Worm (Caenorhabditis elegans): ENCODE data around the gene gbh-2.

gbh-2 gene

ce11 chrII:8485603-8486002 is at the start of gene gbh-2:
TSS of gene gbh-2 (plus strand) at chrII:8485879.
- TF ChIP-seq tbx-11 (GFP tag; IDR thresholded peaks at IDR 0.05) (no peak), pes-1 (GFP tag; IDR thresholded peaks at IDR 0.05) (no peak), scrt-1 (GFP tag; IDR thresholded peaks at IDR 0.05) (no peak), F13C5.2 (tag; optimal IDR thresholded peaks at IDR 0.05) (no peak), ceh-36 (tag; optimal IDR thresholded peaks at IDR 0.05) (no peak), hnd-1 (tag; optimal IDR thresholded peaks at IDR 0.05) (no peak), ama-1 (optimal IDR thresholded peaks at IDR 0.05) (no peak), tra-4 (tag; optimal IDR thresholded peaks at IDR 0.05) (no peak), B0310.2 (tag; optimal IDR thresholded peaks at IDR 0.05) (no peak), tbx-37 (GFP tag; conservative IDR thresholded peaks at IDR 0.05) (no peak), hmbx-1 (tag; optimal IDR thresholded peaks at IDR 0.05) (no peak), ets-7 (tag; optimal IDR thresholded peaks at IDR 0.05) (no peak), sea-1 (GFP tag; conservative IDR thresholded peaks at IDR 0.05) (no peak), aly-1 (tag; optimal IDR thresholded peaks at IDR 0.05) (no peak), ceh-13 (GFP tag; optimal IDR thresholded peaks at IDR 0.05) (no peak), hmg-4 (GFP tag; optimal IDR thresholded peaks at IDR 0.05) (no peak), flt-1 (GFP tag; IDR thresholded peaks at IDR 0.05) (no peak)

- TF ChIP-seq hmbx-1 (tag; optimal IDR thresholded peaks at IDR 0.05): no peak
- TF ChIP-seq tra-4 (tag; optimal IDR thresholded peaks at IDR 0.05): no peak
- no peak for TF ChIP-seq F13C5.2 (tag; optimal IDR thresholded peaks at IDR 0.05)
These were observed 48.6 kb upstream of the gbh-2 start, which contains the start of gene acp-3 for ce11 chrII:8437035-8437434. TSS of gene acp-3 (minus strand) at chrII:8437135.

- no peak for TF ChIP-seq hnd-1 (tag; optimal IDR thresholded peaks at IDR 0.05)
- no peak for TF ChIP-seq sea-1 (GFP tag; conservative IDR thresholded peaks at IDR 0.05)
- no peak for TF ChIP-seq ceh-36 (tag; optimal IDR thresholded peaks at IDR 0.05)
- no peak for TF ChIP-seq ets-7 (tag; optimal IDR thresholded peaks at IDR 0.05)
- TF ChIP-seq scrt-1 (GFP tag; IDR thresholded peaks at IDR 0.05): no peak
- no peak for TF ChIP-seq B0310.2 (tag; optimal IDR thresholded peaks at IDR 0.05)
- no peak for TF ChIP-seq hmg-4 (GFP tag; optimal IDR thresholded peaks at IDR 0.05)
- no peak for TF ChIP-seq tra-4 (tag; optimal IDR thresholded peaks at IDR 0.05)
- no peak for TF ChIP-seq tbx-37 (GFP tag; conservative IDR thresholded peaks at IDR 0.05)
- TF ChIP-seq aly-1 (tag; optimal IDR thresholded peaks at IDR 0.05): no peak
- TF ChIP-seq flt-1 (GFP tag; IDR thresholded peaks at IDR 0.05): no peak
- TF ChIP-seq tbx-11 (GFP tag; IDR thresholded peaks at IDR 0.05): no peak
- TF ChIP-seq hmbx-1 (tag; optimal IDR thresholded peaks at IDR 0.05): no peak
- no peak for TF ChIP-seq pes-1 (GFP tag; IDR thresholded peaks at IDR 0.05)
- TF ChIP-seq F13C5.2 (tag; optimal IDR thresholded peaks at IDR 0.05): no peak
These were observed 46.8 kb upstream of the gbh-2 start, which contains the start of gene lips-10 for ce11 chrII:8438791-8439287. TSS of gene lips-10 (plus strand) at chrII:8439168.

ce11 chrII:8440097-8440496 is 45.6 kb upstream of the gbh-2 start:
- TF ChIP-seq flt-1 (GFP tag; IDR thresholded peaks at IDR 0.05): no peak
- TF ChIP-seq ceh-13 (GFP tag; optimal IDR thresholded peaks at IDR 0.05): no peak
- TF ChIP-seq tra-4 (tag; optimal IDR thresholded peaks at IDR 0.05): no peak
- no peak for TF ChIP-seq tbx-37 (GFP tag; conservative IDR thresholded peaks at IDR 0.05)
- no peak for TF ChIP-seq scrt-1 (GFP tag; IDR thresholded peaks at IDR 0.05)
- no peak for TF ChIP-seq tbx-11 (GFP tag; IDR thresholded peaks at IDR 0.05)
- no peak for TF ChIP-seq ama-1 (optimal IDR thresholded peaks at IDR 0.05)
- no peak for TF ChIP-seq F13C5.2 (tag; optimal IDR thresholded peaks at IDR 0.05)
- TF ChIP-seq pes-1 (GFP tag; IDR thresholded peaks at IDR 0.05): no peak
- TF ChIP-seq hmbx-1 (tag; optimal IDR thresholded peaks at IDR 0.05): no peak
- no peak for TF ChIP-seq ets-7 (tag; optimal IDR thresholded peaks at IDR 0.05)
- TF ChIP-seq ceh-36 (tag; optimal IDR thresholded peaks at IDR 0.05): no peak
- TF ChIP-seq hmg-4 (GFP tag; optimal IDR thresholded peaks at IDR 0.05): no peak
- TF ChIP-seq B0310.2 (tag; optimal IDR thresholded peaks at IDR 0.05): no peak

ce11 chrII:8440792-8441191 is 44.9 kb upstream of the gbh-2 start:
- TF ChIP-seq tbx-37 (GFP tag; conservative IDR thresholded peaks at IDR 0.05) (no peak), ceh-13 (GFP tag; optimal IDR thresholded peaks at IDR 0.05) (no peak), ets-7 (tag; optimal IDR thresholded peaks at IDR 0.05) (no peak), ama-1 (optimal IDR thresholded peaks at IDR 0.05) (no peak), F13C5.2 (tag; optimal IDR thresholded peaks at IDR 0.05) (no peak), hmbx-1 (tag; optimal IDR thresholded peaks at IDR 0.05) (no peak)

- TF ChIP-seq aly-1 (tag; optimal IDR thresholded peaks at IDR 0.05) (no peak), ets-7 (tag; optimal IDR thresholded peaks at IDR 0.05) (no peak), sea-1 (GFP tag; conservative IDR thresholded peaks at IDR 0.05) (no peak), scrt-1 (GFP tag; IDR thresholded peaks at IDR 0.05) (no peak), hnd-1 (tag; optimal IDR thresholded peaks at IDR 0.05) (no peak), flt-1 (GFP tag; IDR thresholded peaks at IDR 0.05) (no peak), ceh-13 (GFP tag; optimal IDR thresholded peaks at IDR 0.05) (no peak), tbx-37 (GFP tag; conservative IDR thresholded peaks at IDR 0.05) (no peak), ama-1 (optimal IDR thresholded peaks at IDR 0.05) (no peak), ceh-36 (tag; optimal IDR thresholded peaks at IDR 0.05) (no peak), tra-4 (tag; optimal IDR thresholded peaks at IDR 0.05) (no peak), pes-1 (GFP tag; IDR thresholded peaks at IDR 0.05) (no peak), F13C5.2 (tag; optimal IDR thresholded peaks at IDR 0.05) (no peak)
These were observed 44.2 kb upstream of the gbh-2 start for ce11 chrII:8441519-8441918.

- no peak for TF ChIP-seq ceh-13 (GFP tag; optimal IDR thresholded peaks at IDR 0.05)
- peak; percentile 59 for TF ChIP-seq F13C5.2 (tag; optimal IDR thresholded peaks at IDR 0.05)
- TF ChIP-seq sea-1 (GFP tag; conservative IDR thresholded peaks at IDR 0.05): no peak
- no peak for TF ChIP-seq tra-4 (tag; optimal IDR thresholded peaks at IDR 0.05)
- TF ChIP-seq scrt-1 (GFP tag; IDR thresholded peaks at IDR 0.05): no peak
- TF ChIP-seq ama-1 (optimal IDR thresholded peaks at IDR 0.05): no peak
- peak; percentile 19; the same call in 1 of the 2 replicates for TF ChIP-seq tbx-11 (GFP tag; IDR thresholded peaks at IDR 0.05)
- TF ChIP-seq hnd-1 (tag; optimal IDR thresholded peaks at IDR 0.05): no peak
- TF ChIP-seq B0310.2 (tag; optimal IDR thresholded peaks at IDR 0.05): no peak
- TF ChIP-seq tbx-37 (GFP tag; conservative IDR thresholded peaks at IDR 0.05): no peak
- peak; percentile 39 for TF ChIP-seq hmg-4 (GFP tag; optimal IDR thresholded peaks at IDR 0.05)
These were observed 43.5 kb upstream of the gbh-2 start for ce11 chrII:8442176-8442575.
